Worm (Caenorhabditis elegans): ENCODE results near the gene gly-12.

gly-12 gene

ce11 chrX:7525271-7525670, 39.6 kb downstream of the gly-12 start, which contains the start of gene F46C8.3:
TSS of gene F46C8.3 (plus strand) at chrX:7525571.
- TF ChIP-seq nhr-21 (tag; optimal IDR thresholded peaks at IDR 0.05), result no peak
- TF ChIP-seq nhr-12 (tag; optimal IDR thresholded peaks at IDR 0.05), result no peak
- TF ChIP-seq lin-11 (tag; optimal IDR thresholded peaks at IDR 0.05), result no peak
- TF ChIP-seq nhr-11 (tag; optimal IDR thresholded peaks at IDR 0.05), result no peak
- no peak for TF ChIP-seq mdl-1 (tag; optimal IDR thresholded peaks at IDR 0.05)
- TF ChIP-seq unc-62 (GFP tag; optimal IDR thresholded peaks at IDR 0.05), result no peak
- no peak for TF ChIP-seq C34F6.9 (tag; optimal IDR thresholded peaks at IDR 0.05)
- no peak for TF ChIP-seq unc-55 (GFP tag; optimal IDR thresholded peaks at IDR 0.05)
- TF ChIP-seq Y55F3AM.14 (GFP tag; optimal IDR thresholded peaks at IDR 0.05), result no peak
- TF ChIP-seq ceh-16 (tag; optimal IDR thresholded peaks at IDR 0.05), result no peak
- TF ChIP-seq skn-1 (tag; optimal IDR thresholded peaks at IDR 0.05), result no peak
- TF ChIP-seq ztf-11 (tag; optimal IDR thresholded peaks at IDR 0.05), result no peak
- TF ChIP-seq fos-1 (tag; optimal IDR thresholded peaks at IDR 0.05), result no peak
- TF ChIP-seq nhr-77 (tag; optimal IDR thresholded peaks at IDR 0.05), result no peak
- no peak for TF ChIP-seq nhr-129 (tag; optimal IDR thresholded peaks at IDR 0.05)
- TF ChIP-seq egl-27 (tag; optimal IDR thresholded peaks at IDR 0.05), result no peak
- no peak for TF ChIP-seq crh-2 (tag; optimal IDR thresholded peaks at IDR 0.05)
- no peak for TF ChIP-seq mbf-1 (tag; optimal IDR thresholded peaks at IDR 0.05)

- TF ChIP-seq mdl-1 (tag; optimal IDR thresholded peaks at IDR 0.05), result no peak
- TF ChIP-seq sma-3 (GFP tag; optimal IDR thresholded peaks at IDR 0.05), result no peak
- TF ChIP-seq ZK546.5 (tag; optimal IDR thresholded peaks at IDR 0.05), result no peak
- no peak for TF ChIP-seq mab-5 (tag; optimal IDR thresholded peaks at IDR 0.05)
- no peak for TF ChIP-seq dmd-4 (tag; optimal IDR thresholded peaks at IDR 0.05)
These were observed 47.0 kb downstream of the gly-12 start, which contains the start of gene ceh-14 for ce11 chrX:7532632-7533031. TSS of gene ceh-14 (minus strand) at chrX:7532732.

- no peak for TF ChIP-seq unc-55 (GFP tag; optimal IDR thresholded peaks at IDR 0.05)
- no peak for TF ChIP-seq nhr-11 (tag; optimal IDR thresholded peaks at IDR 0.05)
- no peak for TF ChIP-seq lin-13 (GFP tag; optimal IDR thresholded peaks at IDR 0.05)
- TF ChIP-seq nhr-23 (tag; optimal IDR thresholded peaks at IDR 0.05), result no peak
These were observed 48.8 kb downstream of the gly-12 start for ce11 chrX:7534454-7534853.

- no peak for TF ChIP-seq peb-1 (tag; optimal IDR thresholded peaks at IDR 0.05)
- no peak for TF ChIP-seq egl-27 (tag; optimal IDR thresholded peaks at IDR 0.05)
- TF ChIP-seq sem-4 (tag; optimal IDR thresholded peaks at IDR 0.05), result no peak
- TF ChIP-seq elt-1 (tag; optimal IDR thresholded peaks at IDR 0.05), result no peak
- TF ChIP-seq nhr-237 (tag; optimal IDR thresholded peaks at IDR 0.05), result no peak
- no peak for TF ChIP-seq alr-1 (tag; optimal IDR thresholded peaks at IDR 0.05)
- TF ChIP-seq nhr-12 (tag; optimal IDR thresholded peaks at IDR 0.05), result no peak
- no peak for TF ChIP-seq ceh-16 (tag; optimal IDR thresholded peaks at IDR 0.05)
- no peak for TF ChIP-seq ztf-4 (tag; optimal IDR thresholded peaks at IDR 0.05)
- TF ChIP-seq ztf-1 (GFP tag; conservative IDR thresholded peaks at IDR 0.05), result no peak
- no peak for TF ChIP-seq mbf-1 (tag; optimal IDR thresholded peaks at IDR 0.05)
These were observed 51.2 kb downstream of the gly-12 start for ce11 chrX:7536869-7537268.

ce11 chrX:7537742-7538268, 52.1 kb downstream of the gly-12 start, which contains the start of gene dpy-7:
TSS of gene dpy-7 (minus strand) at chrX:7537792.
- TF ChIP-seq nhr-21 (tag; optimal IDR thresholded peaks at IDR 0.05) (peak; percentile 35), sma-9 (GFP tag; optimal IDR thresholded peaks at IDR 0.05) (peak; percentile 4), sma-9 (tag; optimal IDR thresholded peaks at IDR 0.05) (no peak), unc-55 (GFP tag; optimal IDR thresholded peaks at IDR 0.05) (no peak), elt-1 (tag; optimal IDR thresholded peaks at IDR 0.05) (peak; percentile 65)

- no peak for TF ChIP-seq snpc-4 (tag; optimal IDR thresholded peaks at IDR 0.05)
- no peak for TF ChIP-seq unc-62 (GFP tag; optimal IDR thresholded peaks at IDR 0.05)
- TF ChIP-seq nhr-77 (tag; optimal IDR thresholded peaks at IDR 0.05), result no peak
- TF ChIP-seq ZK546.5 (tag; optimal IDR thresholded peaks at IDR 0.05), result no peak
- no peak for TF ChIP-seq R02D3.7 (tag; optimal IDR thresholded peaks at IDR 0.05)
- TF ChIP-seq nhr-23 (tag; optimal IDR thresholded peaks at IDR 0.05), result no peak
- TF ChIP-seq aly-2 (tag; optimal IDR thresholded peaks at IDR 0.05), result no peak
These were observed 54.4 kb downstream of the gly-12 start, which contains the start of gene glb-16 for ce11 chrX:7540033-7540432. TSS of gene glb-16 (minus strand) at chrX:7540133.
